Fruit fly (Drosophila melanogaster) whole organism, wandering third instar larva: ENCODE data around the gene RpL7-like.

Experiments
- CG9705 ChIP-seq: fragments of 200-800 bp; sonication (Bioruptor generic); optimal IDR thresholded peaks from 2 replicates; lab custom pipeline; 2018; ENCODE audit warnings: missing biosample characterization, mild to moderate bottlenecking, missing genetic modification characterization
- CrebA ChIP-seq: fragments of 200-800 bp; sonication (Bioruptor generic); optimal IDR thresholded peaks from 2 replicates; lab custom pipeline; 2016; ENCODE audit warnings: missing biosample characterization, mild to moderate bottlenecking, missing genetic modification characterization, borderline replicate concordance
- Dif ChIP-seq: fragments of 200-275, 200-300 bp; sonication (Bioruptor generic); optimal IDR thresholded peaks from 2 replicates; lab custom pipeline; 2018; ENCODE audit warnings: missing biosample characterization, missing genetic modification characterization; ENCODE audit not compliant: partially characterized antibody
- Hnf4 ChIP-seq: fragments of 200-800 bp; sonication (Bioruptor generic); optimal IDR thresholded peaks from 2 replicates; lab custom pipeline; 2016; ENCODE audit warnings: missing biosample characterization, mild to moderate bottlenecking, missing genetic modification characterization
- Hr78 ChIP-seq: fragments of >200 bp; optimal IDR thresholded peaks from 2 replicates; lab custom pipeline; 2017; ENCODE audit warnings: missing biosample characterization, missing genetic modification characterization
- Hr83 ChIP-seq: fragments of 200-300 bp; sonication (Bioruptor generic); optimal IDR thresholded peaks from 2 replicates; lab custom pipeline; 2016; ENCODE audit warnings: missing biosample characterization, mild to moderate bottlenecking, missing genetic modification characterization, moderate library complexity; ENCODE audit not compliant: poor library complexity, severe bottlenecking
- Jra ChIP-seq: sonication (Bioruptor generic); optimal IDR thresholded peaks from 2 replicates; lab custom pipeline; 2016; ENCODE audit warnings: missing biosample characterization, missing genetic modification characterization
- Mio ChIP-seq: sonication (Bioruptor generic); optimal IDR thresholded peaks from 2 replicates; lab custom pipeline; 2016; ENCODE audit warnings: missing biosample characterization, missing genetic modification characterization
- Myc ChIP-seq: fragments of >200 bp; optimal IDR thresholded peaks from 2 replicates; lab custom pipeline; 2017
- N ChIP-seq: fragments of >200 bp; optimal IDR thresholded peaks from 2 replicates; lab custom pipeline; 2018; ENCODE audit warnings: missing biosample characterization, missing external identifiers, missing genetic modification characterization
- Rel ChIP-seq, 2 experiments: fragments of 200-800 bp; sonication (Bioruptor generic) in 1 of 2; optimal IDR thresholded peaks; 2 replicates in 1 of 2; 3 replicates in 1 of 2; lab custom pipeline; 2016 to 2019; ENCODE audit warnings: mild to moderate bottlenecking in 2 of 2, missing biosample characterization in 2 of 2, missing genetic modification characterization in 2 of 2, moderate library complexity in 1 of 2
- Sp1 ChIP-seq: fragments of 200-800 bp; sonication (Bioruptor generic); optimal IDR thresholded peaks from 3 replicates; lab custom pipeline; 2019; ENCODE audit warnings: missing biosample characterization, mild to moderate bottlenecking, missing genetic modification characterization, moderate library complexity
- Vsx2 ChIP-seq: fragments of 200-300, 225-300 bp; sonication (Bioruptor generic); optimal IDR thresholded peaks from 2 replicates; lab custom pipeline; 2018; ENCODE audit warnings: missing biosample characterization, missing genetic modification characterization; ENCODE audit not compliant: partially characterized antibody
- br ChIP-seq: fragments of 200-800 bp; sonication (Bioruptor generic); optimal IDR thresholded peaks from 2 replicates; lab custom pipeline; 2016; ENCODE audit warnings: missing biosample characterization, missing genetic modification characterization
- brk ChIP-seq: fragments of 200-800 bp; sonication (Bioruptor generic); optimal IDR thresholded peaks from 2 replicates; lab custom pipeline; 2016; ENCODE audit warnings: missing biosample characterization, mild to moderate bottlenecking, missing genetic modification characterization
- dl ChIP-seq, 2 experiments: fragments of 175-275, 200-275 bp in 1 of 2; fragments of 200-275 bp in 1 of 2; sonication (Bioruptor generic); optimal IDR thresholded peaks; lab custom pipeline; 2018; ENCODE audit warnings: mild to moderate bottlenecking in 2 of 2, missing biosample characterization in 2 of 2, missing genetic modification characterization in 2 of 2, moderate library complexity in 2 of 2; ENCODE audit not compliant: partially characterized antibody in 2 of 2, insufficient read depth in 1 of 2
- dmrt93B ChIP-seq: fragments of 200-800 bp; sonication (Bioruptor generic); optimal IDR thresholded peaks from 2 replicates; lab custom pipeline; 2018; ENCODE audit warnings: missing biosample characterization, mild to moderate bottlenecking, missing genetic modification characterization
- dsf ChIP-seq: sonication (Bioruptor generic); optimal IDR thresholded peaks from 2 replicates; lab custom pipeline; 2016; ENCODE audit warnings: missing biosample characterization, missing genetic modification characterization, borderline replicate concordance
- ey ChIP-seq: fragments of 200-800 bp; sonication (Bioruptor generic); optimal IDR thresholded peaks from 2 replicates; lab custom pipeline; 2016; ENCODE audit warnings: missing biosample characterization, missing genetic modification characterization
- foxo ChIP-seq, 2 experiments: fragments of 200-800 bp; sonication (Bioruptor generic); optimal IDR thresholded peaks; 2 replicates in 1 of 2; 3 replicates in 1 of 2; lab custom pipeline; 2016 to 2017; ENCODE audit warnings: missing biosample characterization in 2 of 2, missing genetic modification characterization in 2 of 2
- fru ChIP-seq: fragments of 200-800 bp; sonication (Bioruptor generic); optimal IDR thresholded peaks from 3 replicates; lab custom pipeline; 2016; ENCODE audit warnings: missing biosample characterization, mild to moderate bottlenecking, missing genetic modification characterization
- h ChIP-seq: fragments of 200-800 bp; sonication (Bioruptor generic); optimal IDR thresholded peaks from 3 replicates; lab custom pipeline; 2016; ENCODE audit warnings: missing biosample characterization, mild to moderate bottlenecking, missing genetic modification characterization
- jim ChIP-seq: fragments of 175-275, 200-325 bp; sonication (Bioruptor generic); optimal IDR thresholded peaks from 2 replicates; lab custom pipeline; 2016; ENCODE audit warnings: missing biosample characterization, mild to moderate bottlenecking, missing genetic modification characterization
- lola ChIP-seq: fragments of >200 bp; optimal IDR thresholded peaks from 2 replicates; lab custom pipeline; 2017; ENCODE audit warnings: missing biosample characterization, missing genetic modification characterization
- pan ChIP-seq: fragments of >200 bp; optimal IDR thresholded peaks from 2 replicates; lab custom pipeline; 2017
- psq ChIP-seq: fragments of 200-800 bp; sonication (Bioruptor generic); optimal IDR thresholded peaks from 3 replicates; lab custom pipeline; 2017; ENCODE audit warnings: missing biosample characterization, mild to moderate bottlenecking, missing genetic modification characterization, moderate library complexity
- rgr ChIP-seq: fragments of 200-800 bp; sonication (Bioruptor generic); optimal IDR thresholded peaks from 3 replicates; lab custom pipeline; 2016; ENCODE audit warnings: missing biosample characterization, mild to moderate bottlenecking, missing genetic modification characterization
- sage ChIP-seq: fragments of 200-800 bp; sonication (Bioruptor generic); optimal IDR thresholded peaks from 2 replicates; lab custom pipeline; 2016; ENCODE audit warnings: missing biosample characterization, mild to moderate bottlenecking, missing genetic modification characterization
- sv ChIP-seq: fragments of 200-800 bp; sonication (Bioruptor generic); optimal IDR thresholded peaks from 3 replicates; lab custom pipeline; 2016; ENCODE audit warnings: missing biosample characterization, missing genetic modification characterization
- tai ChIP-seq: sonication (Bioruptor generic); optimal IDR thresholded peaks from 2 replicates; lab custom pipeline; 2016; ENCODE audit warnings: missing biosample characterization, missing genetic modification characterization
- usp ChIP-seq: fragments of >200 bp; optimal IDR thresholded peaks from 2 replicates; lab custom pipeline; 2017; ENCODE audit warnings: missing biosample characterization, missing genetic modification characterization
- woc ChIP-seq: sonication (Bioruptor generic); optimal IDR thresholded peaks from 2 replicates; lab custom pipeline; 2016; ENCODE audit warnings: missing biosample characterization, mild to moderate bottlenecking, missing genetic modification characterization

The RpL7-like gene

DNA sequence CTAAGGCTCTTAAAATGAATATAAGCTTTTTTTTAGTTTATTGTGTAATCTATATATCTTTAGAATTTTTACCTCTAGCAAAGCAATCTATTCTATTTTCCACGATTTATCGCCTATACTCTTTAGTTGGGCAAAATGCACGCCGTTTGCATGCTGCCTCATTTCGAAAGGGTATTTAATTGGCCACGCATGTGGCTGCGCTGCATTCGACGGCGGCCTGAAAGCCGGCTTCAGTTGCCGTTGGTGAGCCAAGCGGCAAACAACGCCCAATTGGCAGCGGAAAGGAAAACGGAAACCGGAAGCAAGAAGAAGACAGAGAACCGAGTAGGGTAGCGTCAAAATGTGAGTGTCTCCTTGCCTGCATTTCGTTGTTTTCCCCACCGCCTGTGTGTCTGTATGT is 19.7 kb downstream of the RpL7-like start, which contains the start of gene CG14947:
Gene CG14947 (plus strand): TSS at position 251 of the 400 bp plus-strand sequence.
- no peak for TF ChIP-seq N
- TF ChIP-seq Vsx2 (GFP tag; lab: Kevin White, UChicago) = no peak
- no peak for TF ChIP-seq br (GFP tag; lab: Kevin White, UChicago)
- TF ChIP-seq sage (GFP tag; lab: Kevin White, UChicago) = no peak
- no peak for TF ChIP-seq tai (GFP tag; lab: Kevin White, UChicago)
- no peak for TF ChIP-seq jim (GFP tag; lab: Kevin White, UChicago)
- no peak for TF ChIP-seq Hnf4 (GFP tag; lab: Kevin White, UChicago)
- no peak for TF ChIP-seq Hr83 (GFP tag; lab: Kevin White, UChicago)
- no peak for TF ChIP-seq brk (GFP tag; lab: Kevin White, UChicago)
- no peak for TF ChIP-seq ey (GFP tag; lab: Kevin White, UChicago)
- no peak for TF ChIP-seq sv (GFP tag; lab: Kevin White, UChicago)
- no peak for TF ChIP-seq Rel (GFP tag; optimal IDR thresholded peaks at IDR 0.05; lab: Kevin White, UChicago)
- TF ChIP-seq Rel (tag; optimal IDR thresholded peaks at IDR 0.05; lab: Kevin White, UChicago) = no peak
- no peak for TF ChIP-seq fru (GFP tag; lab: Kevin White, UChicago)

DNA sequence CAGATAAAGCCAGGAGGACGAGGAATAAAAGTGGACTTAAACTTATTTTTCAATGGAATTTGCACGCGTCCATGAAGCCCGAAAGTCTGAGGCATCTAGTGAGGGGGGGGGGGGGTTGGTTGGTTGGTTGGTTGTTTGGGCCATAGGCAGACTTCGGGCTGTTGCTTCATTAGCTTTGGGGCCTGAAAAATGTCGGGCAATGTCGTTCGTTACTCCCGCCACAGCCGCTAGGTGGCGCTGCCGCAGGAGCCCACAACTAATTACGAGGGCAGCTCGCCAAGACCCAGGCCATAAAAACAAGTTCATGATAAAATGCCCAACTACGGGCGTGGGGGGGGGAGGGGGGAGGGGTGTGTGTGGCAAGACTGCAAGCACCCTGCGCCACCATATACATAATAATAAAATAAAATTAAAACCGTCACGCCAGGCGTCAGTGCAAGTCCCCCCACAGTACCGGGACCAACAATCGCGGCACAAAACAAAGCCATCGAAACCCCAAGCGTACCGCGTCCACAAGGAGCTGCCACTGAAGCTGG is 22.1 kb downstream of the RpL7-like start:
- TF ChIP-seq h (GFP tag; lab: Kevin White, UChicago) = no peak
- TF ChIP-seq ey (GFP tag; lab: Kevin White, UChicago) = no peak
- TF ChIP-seq dsf (GFP tag; lab: Kevin White, UChicago) = no peak
- TF ChIP-seq N = no peak
- TF ChIP-seq Hr83 (GFP tag; lab: Kevin White, UChicago) = no peak
- no peak for TF ChIP-seq rgr (GFP tag; lab: Kevin White, UChicago)
- TF ChIP-seq Vsx2 (GFP tag; lab: Kevin White, UChicago) = no peak
- no peak for TF ChIP-seq usp (GFP tag; lab: Kevin White, UChicago)
- no peak for TF ChIP-seq CG9705 (GFP tag; lab: Kevin White, UChicago)
- TF ChIP-seq CrebA (GFP tag; lab: Kevin White, UChicago) = no peak
- TF ChIP-seq, all 38 proteins: peak for 0

DNA sequence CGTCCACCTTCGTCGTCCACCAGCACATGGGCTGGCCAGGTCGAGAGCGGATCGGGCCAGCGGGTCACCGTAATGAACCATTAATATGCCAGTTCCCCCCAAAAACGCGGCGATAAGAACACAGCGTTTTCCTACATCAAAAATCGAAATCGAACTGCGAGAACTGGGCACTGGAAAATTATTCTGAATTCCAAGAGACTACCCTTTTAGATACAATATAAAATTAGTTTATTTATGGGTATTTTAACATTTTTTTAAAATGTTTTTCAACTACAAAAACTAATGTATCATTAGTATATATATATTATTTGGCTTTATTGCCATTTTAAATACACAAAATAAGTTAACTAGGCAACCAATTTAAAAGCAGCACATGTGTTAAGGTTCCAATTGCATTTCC is 22.6 kb downstream of the RpL7-like start:
- TF ChIP-seq psq (no peak), dl (GFP tag; optimal IDR thresholded peaks at IDR 0.05; lab: Kevin White, UChicago; ENCODE audit: insufficient read depth in 1 of 2, partially characterized antibody in 2 of 2) (no peak), Jra (GFP tag; lab: Kevin White, UChicago) (no peak), foxo (GFP tag; optimal IDR thresholded peaks at IDR 0.05; lab: Kevin White, UChicago) (no peak), Myc (lab: Kevin White, UChicago) (no peak), h (GFP tag; lab: Kevin White, UChicago) (no peak)

DNA sequence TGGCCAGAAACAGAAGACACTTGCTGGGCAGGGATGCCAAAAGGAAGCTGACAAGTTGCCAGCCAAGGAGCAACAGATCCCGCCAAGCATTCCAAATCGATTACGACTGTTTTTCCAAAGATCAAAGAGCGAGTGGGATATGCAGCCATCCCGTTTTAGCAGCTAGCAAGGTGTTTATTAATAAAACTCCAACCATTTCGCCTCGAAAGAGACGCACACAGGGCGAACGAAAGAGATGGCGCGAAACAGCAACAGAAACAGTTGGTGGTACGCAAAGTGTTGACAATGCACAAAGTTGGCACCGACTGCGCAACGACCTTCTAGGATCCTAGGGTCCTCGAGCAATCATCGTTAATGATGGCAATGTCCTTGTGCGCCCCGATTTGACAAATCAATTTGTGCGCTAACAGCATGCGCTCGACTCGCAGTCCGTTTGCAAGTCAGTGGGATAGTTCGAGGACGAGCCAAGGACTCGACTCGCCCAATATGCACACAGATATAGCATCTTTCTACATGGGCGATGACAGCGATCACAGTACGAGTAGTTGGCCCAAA is 23.8 kb downstream of the RpL7-like start:
- TF ChIP-seq foxo (GFP tag; optimal IDR thresholded peaks at IDR 0.05; lab: Kevin White, UChicago) (no peak), Mio (GFP tag; lab: Kevin White, UChicago) (no peak), Sp1 (GFP tag; lab: Kevin White, UChicago) (no peak), Hr83 (GFP tag; lab: Kevin White, UChicago) (no peak)

DNA sequence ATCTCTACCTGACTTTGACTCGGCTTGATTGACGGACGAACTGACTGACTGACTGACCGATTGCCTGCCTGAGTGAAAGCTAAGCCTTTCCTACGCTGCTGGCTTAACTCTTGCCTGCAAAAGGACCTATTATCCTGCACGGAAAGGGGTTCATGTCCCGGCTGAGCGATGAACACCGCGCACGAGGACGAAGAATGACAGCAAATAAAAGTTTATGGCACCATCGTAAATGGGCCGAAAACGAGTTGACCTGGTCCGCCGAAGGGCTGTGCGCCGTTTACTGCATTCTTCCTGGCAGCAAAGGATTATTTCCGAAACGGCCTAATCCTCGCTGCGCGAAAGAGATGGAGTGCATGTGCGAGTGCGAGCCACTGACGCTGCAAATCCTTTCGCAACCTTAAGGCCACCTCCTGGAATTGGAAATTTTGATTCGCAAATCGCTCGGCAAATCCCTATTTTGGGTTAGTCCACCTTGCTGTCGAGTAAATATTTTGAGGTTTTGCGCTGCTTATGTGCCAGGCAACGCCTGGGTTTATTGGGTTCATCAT is 25.1 kb downstream of the RpL7-like start:
- TF ChIP-seq dmrt93B (GFP tag; lab: Kevin White, UChicago) = no peak
- TF ChIP-seq sage (GFP tag; lab: Kevin White, UChicago) = no peak
- TF ChIP-seq br (GFP tag; lab: Kevin White, UChicago) = no peak
- no peak for TF ChIP-seq rgr (GFP tag; lab: Kevin White, UChicago)
- no peak for TF ChIP-seq CrebA (GFP tag; lab: Kevin White, UChicago)
- TF ChIP-seq pan (lab: Kevin White, UChicago) = no peak
- no peak for TF ChIP-seq Hr83 (GFP tag; lab: Kevin White, UChicago)
- no peak for TF ChIP-seq Hr78
- no peak for TF ChIP-seq h (GFP tag; lab: Kevin White, UChicago)
- TF ChIP-seq Jra (GFP tag; lab: Kevin White, UChicago) = no peak
- no peak for TF ChIP-seq woc (GFP tag; lab: Kevin White, UChicago)
- no peak for TF ChIP-seq dsf (GFP tag; lab: Kevin White, UChicago)
- TF ChIP-seq CG9705 (GFP tag; lab: Kevin White, UChicago) = no peak
- TF ChIP-seq lola (GFP tag; lab: Kevin White, UChicago) = no peak
- no peak for TF ChIP-seq jim (GFP tag; lab: Kevin White, UChicago)
- no peak for TF ChIP-seq Dif (GFP tag; lab: Kevin White, UChicago)
- TF ChIP-seq Hnf4 (GFP tag; lab: Kevin White, UChicago) = no peak
- TF ChIP-seq Mio (GFP tag; lab: Kevin White, UChicago) = no peak
- no peak for TF ChIP-seq foxo (GFP tag; optimal IDR thresholded peaks at IDR 0.05; lab: Kevin White, UChicago)
